Worm (Caenorhabditis elegans) whole organism, L2 larva: Measurements from ENCODE around the gene islo-1.

Source experiments
- elt-1 ChIP-seq: fragments of 150-350 bp; optimal IDR thresholded peaks from 2 replicates; lab custom pipeline; 2014; ENCODE audit warnings: missing biosample characterization, missing genetic modification characterization
- nhr-23 ChIP-seq: fragments of 150-350 bp; optimal IDR thresholded peaks from 2 replicates; lab custom pipeline; 2014; ENCODE audit warnings: missing biosample characterization, missing genetic modification reagents, missing genetic modification characterization

DNA sequence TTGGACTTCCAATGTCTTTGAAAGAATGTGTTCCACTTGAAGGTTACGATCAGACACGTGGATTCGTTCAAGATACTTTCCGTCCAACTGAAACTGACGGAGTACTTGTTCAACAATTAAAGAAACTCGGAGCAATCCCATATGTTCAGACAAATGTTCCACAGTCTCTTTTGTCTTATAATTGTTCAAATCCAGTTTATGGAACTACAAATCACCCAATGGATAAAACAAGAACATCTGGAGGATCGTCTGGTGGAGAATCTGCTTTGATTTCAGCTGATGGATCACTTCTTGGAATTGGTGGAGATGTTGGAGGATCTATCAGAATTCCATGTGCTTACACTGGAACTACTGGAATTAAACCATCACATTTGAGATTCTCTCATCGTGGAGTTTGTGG, 17.0 kb downstream of the islo-1 start:
- TF ChIP-seq nhr-23 (tag; lab: Kevin White, UChicago) (no peak), elt-1 (no peak)
